Worm (Caenorhabditis elegans) whole organism, L1 larva: Measurements from ENCODE around the gene srz-67.

Source experiments
- Y116A8C.19 ChIP-seq: sonication (generic microtip); optimal IDR thresholded peaks from 2 replicates; lab custom pipeline; 2016; ENCODE audit warnings: missing compliant biosample characterization, missing genetic modification characterization, borderline replicate concordance
- ama-1 ChIP-seq: fragments of 150-350 bp; optimal IDR thresholded peaks from 2 replicates; lab custom pipeline; 2014
- snpc-4 ChIP-seq: fragments of 150-350 bp; optimal IDR thresholded peaks from 2 replicates; lab custom pipeline; 2014; ENCODE audit warnings: missing biosample characterization, missing genetic modification characterization
- sox-4 ChIP-seq: sonication (generic microtip); optimal IDR thresholded peaks from 2 replicates; lab custom pipeline; 2016; ENCODE audit warnings: missing genetic modification characterization, missing compliant biosample characterization

- TF ChIP-seq ama-1 (lab: Kevin White, UChicago) (no peak), snpc-4 (tag; lab: Kevin White, UChicago) (no peak), sox-4 (tag; lab: Kevin White, UChicago) (no peak), Y116A8C.19 (no peak)
Measured at ce11 chrII:3249406-3249805, 12.5 kb upstream of the srz-67 start, which contains the start of gene clec-124.
